Worm (Caenorhabditis elegans) whole organism, L2 larva: ENCODE measurements around the gene C15H11.1.

Experiments used
- C34F6.9 ChIP-seq: fragments of 150-350 bp; optimal IDR thresholded peaks from 2 replicates; lab custom pipeline; 2014; ENCODE audit warnings: missing biosample characterization, missing genetic modification characterization
- R02D3.7 ChIP-seq: fragments of 150-350 bp; optimal IDR thresholded peaks from 2 replicates; lab custom pipeline; 2014; ENCODE audit warnings: missing biosample characterization, missing genetic modification characterization
- gmeb-1 ChIP-seq: fragments of 150-350 bp; optimal IDR thresholded peaks from 2 replicates; lab custom pipeline; 2014; ENCODE audit warnings: missing biosample characterization, missing genetic modification characterization
- lin-13 ChIP-seq: fragments of 150-350 bp; optimal IDR thresholded peaks from 2 replicates; lab custom pipeline; 2014; ENCODE audit warnings: missing biosample characterization, missing genetic modification reagents, missing genetic modification characterization
- mdl-1 ChIP-seq, 2 experiments: fragments of 150-350 bp in 1 of 2; sonication (generic microtip) in 1 of 2; optimal IDR thresholded peaks; 2 replicates each; lab custom pipeline; 2017; ENCODE audit warnings: missing biosample characterization in 2 of 2, missing genetic modification characterization in 2 of 2
- unc-55 ChIP-seq: fragments of 150-350 bp; sonication (generic microtip); optimal IDR thresholded peaks from 3 replicates; lab custom pipeline; 2014; ENCODE audit warnings: missing biosample characterization, missing genetic modification reagents, missing genetic modification characterization

DNA sequence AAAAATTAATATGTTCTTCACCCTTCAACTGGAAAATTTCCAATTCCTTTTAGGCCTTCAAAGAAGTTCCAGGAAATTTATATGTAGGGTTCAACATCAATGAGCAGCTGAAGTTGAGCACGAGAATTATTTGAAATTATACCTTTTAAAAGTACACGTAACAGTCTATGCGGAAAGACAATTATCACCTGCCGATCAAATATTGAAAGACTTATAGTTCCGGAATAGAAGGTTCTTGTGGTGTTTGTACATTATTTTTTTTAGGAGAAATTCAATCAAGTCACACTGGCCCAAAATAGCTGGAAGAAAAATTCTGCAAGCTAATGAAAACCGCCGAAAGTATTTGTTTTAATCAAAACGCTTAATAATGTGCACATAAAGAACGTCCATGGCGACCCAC lies 13.4 kb upstream of the C15H11.1 start:
- no peak for TF ChIP-seq unc-55 (GFP tag; lab: Kevin White, UChicago)
- TF ChIP-seq C34F6.9: no peak
- no peak for TF ChIP-seq R02D3.7 (tag; lab: Kevin White, UChicago)
- TF ChIP-seq lin-13 (GFP tag; lab: Kevin White, UChicago): no peak
- no peak for TF ChIP-seq gmeb-1
- TF ChIP-seq mdl-1 (tag; optimal IDR thresholded peaks at IDR 0.05; lab: Kevin White, UChicago): no peak
